Worm (Caenorhabditis elegans): ENCODE results near the gene C06C3.12.

Gene C06C3.12

ce11 chrII:9338859-9339258 is 36.0 kb upstream of the C06C3.12 start, which contains the start of gene ttll-12:
Gene ttll-12, plus strand, starts transcription at chrII:9338997.
- TF ChIP-seq ceh-28 (tag; optimal IDR thresholded peaks at IDR 0.05): no peak
- peak; percentile 9 for TF ChIP-seq nhr-25 (tag; optimal IDR thresholded peaks at IDR 0.05)
- peak; percentile 85 for TF ChIP-seq ama-1 (optimal IDR thresholded peaks at IDR 0.05)

DNA sequence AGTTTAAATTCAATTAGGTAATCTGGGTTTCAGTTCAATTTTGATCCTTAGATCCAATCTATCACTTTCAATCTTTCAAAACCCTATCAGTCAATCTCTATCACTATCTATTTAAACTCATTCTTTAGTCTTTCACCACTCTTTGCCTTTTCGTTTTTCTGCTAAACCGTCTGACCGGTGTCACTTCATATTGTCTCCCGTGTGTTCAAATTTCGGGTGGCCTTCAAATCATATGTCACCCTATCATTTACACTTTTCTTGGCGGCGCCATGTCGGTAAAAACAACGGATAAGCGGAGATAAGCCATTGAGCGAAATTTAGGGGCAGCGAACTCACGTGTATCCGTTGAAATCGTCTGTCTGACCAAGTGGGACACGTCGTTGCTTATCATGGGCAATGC is 31.0 kb upstream of the C06C3.12 start:
- TF ChIP-seq mdl-1 (tag; optimal IDR thresholded peaks at IDR 0.05) (no peak), R02D3.7 (tag; optimal IDR thresholded peaks at IDR 0.05) (no peak), tbx-2 (tag; optimal IDR thresholded peaks at IDR 0.05) (peak; percentile 39), pqm-1 (tag; optimal IDR thresholded peaks at IDR 0.05) (no peak), nhr-76 (tag; optimal IDR thresholded peaks at IDR 0.05) (no peak), ceh-82 (tag; optimal IDR thresholded peaks at IDR 0.05) (no peak), lsy-12 (tag; optimal IDR thresholded peaks at IDR 0.05) (no peak), lin-39 (tag; optimal IDR thresholded peaks at IDR 0.05) (no peak), nhr-23 (tag; optimal IDR thresholded peaks at IDR 0.05) (peak; percentile 65), ama-1 (optimal IDR thresholded peaks at IDR 0.05) (no peak), nhr-25 (tag; optimal IDR thresholded peaks at IDR 0.05) (peak; percentile 51), nhr-43 (tag; optimal IDR thresholded peaks at IDR 0.05; ENCODE audit: poor library complexity, severe bottlenecking) (peak; percentile 92), elt-2 (tag; optimal IDR thresholded peaks at IDR 0.05) (no peak), zag-1 (tag; optimal IDR thresholded peaks at IDR 0.05) (no peak), unc-62 (GFP tag; optimal IDR thresholded peaks at IDR 0.05) (peak; percentile 58), ceh-28 (tag; optimal IDR thresholded peaks at IDR 0.05) (no peak), nhr-77 (tag; optimal IDR thresholded peaks at IDR 0.05) (no peak), elt-3 (tag; optimal IDR thresholded peaks at IDR 0.05) (peak in 2 of 3 experiments; percentile 59 to 86), fos-1 (tag; optimal IDR thresholded peaks at IDR 0.05) (no peak), daf-12 (tag; optimal IDR thresholded peaks at IDR 0.05) (no peak), lin-15B (tag; optimal IDR thresholded peaks at IDR 0.05) (no peak)

DNA sequence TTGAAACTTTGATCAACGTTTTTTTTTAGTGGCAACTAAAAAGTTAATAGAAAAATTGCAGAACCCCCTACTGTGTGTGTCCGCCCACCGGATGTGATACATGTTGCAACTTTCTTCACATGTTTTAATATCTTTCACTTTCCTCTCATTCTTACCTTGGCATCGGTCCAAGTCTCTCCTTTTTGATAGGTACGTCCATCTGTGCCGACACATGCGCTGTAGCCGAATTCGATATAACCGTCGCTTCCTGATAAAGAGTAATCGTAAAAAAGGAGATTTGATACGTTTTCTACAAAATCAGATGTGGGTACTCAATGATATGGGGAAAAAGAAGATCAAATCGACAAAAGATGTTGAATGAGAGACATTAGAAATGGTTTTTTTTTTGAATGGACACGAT is 29.8 kb upstream of the C06C3.12 start:
- TF ChIP-seq nhr-76 (tag; optimal IDR thresholded peaks at IDR 0.05) (no peak), sea-2 (GFP tag; optimal IDR thresholded peaks at IDR 0.05) (no peak), mdl-1 (tag; optimal IDR thresholded peaks at IDR 0.05) (no peak), skn-1 (tag; optimal IDR thresholded peaks at IDR 0.05) (no peak), nhr-28 (tag; optimal IDR thresholded peaks at IDR 0.05) (no peak), egl-5 (tag; optimal IDR thresholded peaks at IDR 0.05) (no peak), nhr-67 (tag; optimal IDR thresholded peaks at IDR 0.05) (no peak), ZK546.5 (tag; optimal IDR thresholded peaks at IDR 0.05) (no peak), elt-3 (tag; optimal IDR thresholded peaks at IDR 0.05) (no peak), elt-2 (tag; optimal IDR thresholded peaks at IDR 0.05) (no peak), fkh-2 (tag; optimal IDR thresholded peaks at IDR 0.05) (no peak), ztf-4 (tag; optimal IDR thresholded peaks at IDR 0.05) (no peak), nhr-25 (tag; optimal IDR thresholded peaks at IDR 0.05) (no peak), R02D3.7 (tag; optimal IDR thresholded peaks at IDR 0.05) (no peak), ceh-9 (tag; optimal IDR thresholded peaks at IDR 0.05) (no peak), snpc-4 (tag; optimal IDR thresholded peaks at IDR 0.05) (no peak), nhr-77 (tag; optimal IDR thresholded peaks at IDR 0.05) (no peak)

DNA sequence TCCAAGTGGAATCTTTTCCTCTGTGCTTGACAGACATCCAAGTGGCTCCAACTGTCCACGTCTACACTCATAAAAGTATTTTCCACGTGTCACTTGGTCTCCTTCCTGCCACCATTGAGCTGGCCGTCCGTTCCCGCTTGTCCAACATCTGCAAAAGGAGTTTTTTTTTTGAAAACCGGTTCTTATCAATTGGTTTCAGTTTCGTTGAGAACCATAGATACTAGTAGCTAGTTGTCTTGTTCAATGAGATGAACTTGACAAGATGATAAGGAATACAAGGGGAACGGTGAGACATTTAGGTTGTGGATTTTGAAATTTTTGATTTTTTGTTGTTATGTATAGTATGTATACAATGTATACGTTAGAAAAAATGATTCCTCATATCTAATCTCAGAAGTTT is 29.1 kb upstream of the C06C3.12 start:
- TF ChIP-seq fkh-2 (tag; optimal IDR thresholded peaks at IDR 0.05): no peak
- no peak for TF ChIP-seq ama-1 (optimal IDR thresholded peaks at IDR 0.05)
- TF ChIP-seq elt-2 (tag; optimal IDR thresholded peaks at IDR 0.05): no peak
- no peak for TF ChIP-seq nhr-77 (tag; optimal IDR thresholded peaks at IDR 0.05)
- TF ChIP-seq nhr-12 (tag; optimal IDR thresholded peaks at IDR 0.05): no peak
- TF ChIP-seq pqm-1 (tag; optimal IDR thresholded peaks at IDR 0.05): no peak
- TF ChIP-seq nhr-23 (tag; optimal IDR thresholded peaks at IDR 0.05): no peak
- no peak for TF ChIP-seq ceh-16 (tag; optimal IDR thresholded peaks at IDR 0.05)
- no peak for TF ChIP-seq R02D3.7 (tag; optimal IDR thresholded peaks at IDR 0.05)
- no peak for TF ChIP-seq pha-4 (tag; optimal IDR thresholded peaks at IDR 0.05)
- TF ChIP-seq eor-1 (tag; optimal IDR thresholded peaks at IDR 0.05): no peak
- no peak for TF ChIP-seq nhr-11 (tag; optimal IDR thresholded peaks at IDR 0.05)
- TF ChIP-seq unc-62 (GFP tag; optimal IDR thresholded peaks at IDR 0.05): no peak
- TF ChIP-seq elt-1 (tag; optimal IDR thresholded peaks at IDR 0.05): no peak

All from whole organism, L3 larva.